Fruit fly (Drosophila melanogaster) Kc167 (cell line): Measurements from ENCODE around the gene CG4045.

Experiments
- Myc ChIP-seq: fragments of >200 bp; optimal IDR thresholded peaks from 2 replicates; lab custom pipeline; 2017; ENCODE audit warnings: missing external identifiers
- Sin3A ChIP-seq: fragments of >200 bp; optimal IDR thresholded peaks from 2 replicates; lab custom pipeline; 2018; ENCODE audit warnings: missing external identifiers
- h ChIP-seq: fragments of >200 bp; optimal IDR thresholded peaks from 3 replicates; lab custom pipeline; 2018; ENCODE audit warnings: missing external identifiers
- insv ChIP-seq: fragments of >200 bp; optimal IDR thresholded peaks from 3 replicates; lab custom pipeline; 2018; ENCODE audit warnings: missing external identifiers
- psq ChIP-seq: fragments of >200 bp; optimal IDR thresholded peaks from 2 replicates; lab custom pipeline; 2017; ENCODE audit warnings: missing external identifiers
- ttk ChIP-seq: sonication (Bioruptor generic); optimal IDR thresholded peaks from 2 replicates; lab custom pipeline; 2017; ENCODE audit warnings: missing external identifiers

The CG4045 gene

DNA sequence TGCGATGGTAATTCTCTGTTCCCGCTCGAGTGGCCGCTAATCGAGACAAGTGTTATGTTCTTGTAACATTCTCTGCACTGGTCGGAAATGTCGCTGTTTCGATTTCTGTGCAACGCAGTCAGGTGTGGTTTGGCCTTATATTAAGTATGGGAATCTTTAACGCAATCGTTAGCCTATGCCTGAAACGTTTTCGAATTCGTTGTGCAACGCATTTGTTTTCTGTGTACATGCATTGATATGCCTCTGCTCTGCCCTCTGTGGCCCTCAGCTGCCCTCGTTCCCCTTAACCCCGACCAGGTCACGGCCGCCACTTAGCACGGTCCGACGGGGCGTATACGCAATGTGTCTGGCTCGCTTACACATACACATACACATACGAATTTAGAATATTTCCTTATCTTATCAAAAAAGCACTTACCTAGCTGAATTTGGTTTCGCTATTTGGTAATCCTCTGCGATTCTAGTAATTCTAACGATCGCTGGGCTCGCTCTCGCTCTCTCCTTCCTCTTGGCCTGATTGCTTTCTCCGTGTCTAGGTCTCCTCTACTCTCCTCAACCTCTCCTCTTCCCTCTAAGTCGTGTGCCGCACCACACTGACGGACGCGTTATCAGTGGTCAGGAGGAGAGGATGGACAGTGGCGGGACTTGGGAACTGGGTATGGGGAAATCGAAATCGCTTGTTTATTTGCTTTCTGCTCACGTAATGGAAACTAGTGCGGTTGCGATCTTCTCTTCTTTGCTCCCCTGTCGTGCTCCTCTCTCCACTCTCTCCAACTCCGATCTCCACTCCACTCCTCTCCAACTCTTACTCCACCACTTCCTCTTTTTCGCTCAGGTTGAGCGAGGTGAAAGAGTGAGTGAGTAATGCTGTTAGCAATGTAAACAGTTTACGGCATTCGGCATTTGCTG, 26.7 kb downstream of the CG4045 start:
- TF ChIP-seq Myc (lab: Kevin White, UChicago), result no peak
- no peak for TF ChIP-seq h (lab: Kevin White, UChicago)
- TF ChIP-seq ttk (lab: Kevin White, UChicago), result no peak
- no peak for TF ChIP-seq insv
- TF ChIP-seq Sin3A (lab: Kevin White, UChicago), result no peak
- TF ChIP-seq psq, result no peak

DNA sequence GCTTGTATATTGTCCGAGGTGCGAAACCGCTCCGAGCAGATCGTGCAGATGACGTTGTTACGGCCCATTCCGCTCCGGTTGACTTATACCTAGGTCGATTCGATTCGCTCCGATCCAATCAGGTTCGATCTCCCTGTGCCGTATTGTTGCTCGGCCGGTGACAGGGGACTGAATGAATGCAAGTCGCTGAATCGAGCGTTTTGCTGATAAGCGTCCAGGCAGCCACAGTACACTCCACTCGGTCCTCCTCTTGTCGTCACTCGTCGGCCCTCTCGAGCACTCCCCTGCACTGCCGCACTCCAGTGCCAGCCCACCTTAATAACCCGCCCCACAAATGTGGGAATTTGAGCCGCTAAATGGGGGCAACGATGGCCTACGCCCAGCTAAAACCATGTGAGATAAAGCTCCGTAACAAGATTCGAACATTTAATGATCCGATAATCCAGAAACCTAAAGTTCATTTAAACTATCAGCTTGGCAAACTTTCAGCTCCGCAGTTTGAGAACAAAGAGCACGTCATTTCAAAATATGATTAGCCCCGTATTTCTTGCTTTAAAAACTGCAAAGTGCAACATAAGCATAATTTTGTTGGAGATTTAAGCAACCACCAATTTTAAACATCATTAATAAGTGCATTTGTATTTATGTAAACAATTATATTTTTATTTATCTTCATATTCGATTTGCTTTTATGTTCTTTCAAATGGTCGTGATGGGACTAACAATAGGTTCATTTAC, 31.9 kb downstream of the CG4045 start, which contains the start of gene CG4325:
TSS of gene CG4325 (minus strand) at position 159 of the 738 bp plus-strand sequence.
- TF ChIP-seq Sin3A (lab: Kevin White, UChicago) (no peak), insv (no peak), Myc (lab: Kevin White, UChicago) (no peak), ttk (lab: Kevin White, UChicago) (no peak), psq (no peak), h (lab: Kevin White, UChicago) (no peak)

DNA sequence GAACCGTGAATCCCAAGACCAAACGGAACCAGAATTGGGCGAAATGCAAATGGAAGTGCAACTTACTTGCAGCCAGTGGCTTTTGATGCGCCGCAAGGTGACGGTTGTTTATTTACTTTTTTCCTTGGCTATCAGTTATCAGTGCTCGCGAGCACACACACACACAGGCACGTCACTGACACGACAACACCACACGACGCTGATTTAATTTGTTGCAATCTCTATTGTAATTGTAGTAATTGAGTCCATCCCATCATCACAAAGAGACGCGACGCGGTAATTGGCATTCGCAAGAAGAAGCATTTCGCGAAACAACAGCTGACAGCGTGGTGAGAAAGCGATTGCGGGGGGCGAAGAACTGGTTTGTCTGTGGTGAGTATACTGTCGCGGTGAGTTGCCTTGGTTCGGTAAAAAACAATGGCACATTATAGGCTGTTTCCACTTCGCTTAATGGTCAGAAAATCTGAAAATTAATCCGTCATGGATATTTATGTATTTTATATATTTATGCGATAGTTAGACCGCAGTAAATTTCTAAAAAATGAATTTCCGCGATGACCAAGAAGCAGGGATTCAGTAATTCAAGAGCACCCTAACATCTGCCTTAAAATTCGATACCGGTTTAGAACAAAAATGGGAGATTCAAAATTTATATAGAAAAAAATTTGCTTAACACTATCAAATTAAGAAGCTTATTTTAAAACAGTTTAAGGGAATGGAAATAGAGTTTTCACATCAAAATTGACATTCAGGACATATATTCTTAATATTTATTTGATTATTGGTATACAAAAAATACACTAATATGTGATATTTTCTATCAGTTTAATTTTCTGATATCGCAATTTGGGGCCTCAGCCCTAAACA, 33.5 kb downstream of the CG4045 start, which contains the start of the genes Actn and usp:
TSS of gene Actn (minus strand) at position 331 of the 867 bp plus-strand sequence.
TSS of gene usp (minus strand) at position 331 of the 867 bp plus-strand sequence.
- TF ChIP-seq ttk (lab: Kevin White, UChicago), result no peak
- TF ChIP-seq Sin3A (lab: Kevin White, UChicago), result no peak
- no peak for TF ChIP-seq h (lab: Kevin White, UChicago)
- no peak for TF ChIP-seq psq
- TF ChIP-seq Myc (lab: Kevin White, UChicago), result no peak
- no peak for TF ChIP-seq insv

DNA sequence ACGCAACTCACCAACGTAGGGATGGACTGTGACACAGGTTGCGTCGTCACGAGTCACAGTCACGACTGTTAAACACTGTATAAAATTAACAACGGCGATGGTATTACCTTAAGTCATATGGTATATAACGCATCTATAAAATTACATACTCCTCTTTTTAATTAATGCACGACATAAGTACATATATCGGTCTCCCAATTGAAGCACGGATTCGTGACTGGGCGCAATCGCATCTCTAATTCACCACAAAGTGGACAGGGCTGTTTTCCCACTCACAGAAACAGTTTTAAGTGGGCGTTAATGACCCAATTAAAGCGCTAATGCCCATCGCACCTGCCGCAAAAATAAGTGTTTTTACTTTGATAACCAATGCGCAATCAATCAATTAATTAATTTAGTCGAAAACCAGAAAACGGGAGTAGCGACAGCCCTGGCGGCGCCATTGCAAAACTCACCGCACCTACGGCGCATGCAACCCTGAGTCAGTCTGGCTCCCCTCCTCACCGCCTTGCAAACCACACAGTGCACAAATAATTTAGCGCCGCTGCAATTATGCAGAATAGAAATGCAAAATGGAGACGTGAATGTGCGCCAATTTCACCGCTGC, 34.3 kb downstream of the CG4045 start, which contains the start of gene CG4313:
TSS of gene CG4313 (plus strand) at position 557 of the 607 bp plus-strand sequence.
- TF ChIP-seq ttk (lab: Kevin White, UChicago) (no peak), Myc (lab: Kevin White, UChicago) (no peak), psq (no peak), insv (no peak), Sin3A (lab: Kevin White, UChicago) (no peak), h (lab: Kevin White, UChicago) (no peak)

DNA sequence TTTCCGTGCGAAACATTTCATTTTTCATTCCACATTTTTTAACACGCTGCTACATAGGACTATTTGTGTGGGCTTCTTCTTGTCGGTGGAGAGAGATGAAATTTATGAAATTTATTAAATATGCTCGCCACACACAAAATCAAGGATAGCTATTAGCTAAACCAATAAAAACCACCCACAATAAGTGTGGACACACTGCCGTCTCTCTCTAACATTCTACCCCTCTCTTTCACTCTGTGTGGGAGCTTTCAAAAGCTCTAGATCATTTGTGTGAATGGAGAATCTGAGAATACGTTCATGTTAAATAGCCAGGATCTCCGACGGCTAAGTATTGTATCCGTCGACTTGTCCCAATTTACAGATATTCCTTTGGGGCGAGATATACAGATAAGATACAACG, 38.1 kb downstream of the CG4045 start:
- TF ChIP-seq Myc (lab: Kevin White, UChicago) (no peak), Sin3A (lab: Kevin White, UChicago) (no peak), psq (no peak), h (lab: Kevin White, UChicago) (no peak), insv (no peak), ttk (lab: Kevin White, UChicago) (no peak)

DNA sequence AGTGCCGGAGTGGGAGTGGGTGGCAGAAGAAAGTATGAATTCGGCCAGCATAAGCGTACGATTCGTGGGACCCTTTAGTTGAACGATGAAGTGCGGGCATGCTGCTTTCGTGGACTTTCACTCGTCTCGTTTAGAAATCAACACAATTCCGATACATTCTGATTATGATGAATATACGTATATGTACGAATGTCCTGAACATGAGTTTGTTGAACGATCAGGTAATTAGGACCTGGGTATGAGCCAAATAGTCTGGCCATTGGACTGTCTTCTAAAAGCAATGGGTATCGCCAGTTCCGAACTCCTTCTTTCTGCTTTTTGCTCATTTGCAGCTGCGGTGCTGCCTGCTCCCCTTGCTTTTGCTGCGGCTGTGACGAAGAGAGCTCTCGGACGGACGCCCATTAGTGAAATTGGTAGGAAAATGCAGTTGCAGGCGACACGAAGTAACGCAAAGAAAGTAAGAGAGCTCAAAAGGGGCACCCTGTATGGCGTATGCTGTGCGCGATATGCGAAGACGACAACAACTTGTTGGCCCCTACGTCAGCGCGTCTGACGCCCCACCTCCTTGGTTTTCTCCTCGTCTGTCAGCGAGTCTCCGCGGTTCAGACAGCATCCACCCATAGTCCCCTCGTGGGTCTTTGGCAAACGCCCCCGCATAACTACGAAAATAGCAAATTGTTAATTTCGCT, 38.8 kb downstream of the CG4045 start:
- no peak for TF ChIP-seq ttk (lab: Kevin White, UChicago)

DNA sequence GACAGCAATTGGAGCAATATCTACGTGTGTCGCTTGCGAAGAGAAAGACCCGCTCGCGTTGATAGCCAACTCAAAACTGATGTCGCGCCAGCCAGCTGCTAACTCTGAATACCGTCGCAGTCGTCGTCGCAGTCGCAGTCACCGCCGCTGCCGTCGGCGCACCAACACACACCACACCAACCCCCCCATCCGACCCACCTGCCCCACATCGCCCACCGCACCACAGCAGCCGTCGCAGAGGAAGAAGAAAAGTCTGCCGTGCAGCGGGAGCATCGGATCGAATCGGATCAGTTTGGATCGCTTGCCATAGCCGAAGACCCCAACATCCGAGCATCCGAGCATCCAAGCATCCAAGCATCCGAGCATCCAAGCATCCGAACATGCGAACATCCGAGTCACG, 39.3 kb downstream of the CG4045 start:
- no peak for TF ChIP-seq ttk (lab: Kevin White, UChicago)
- TF ChIP-seq insv, result no peak
- TF ChIP-seq Myc (lab: Kevin White, UChicago), result no peak
- no peak for TF ChIP-seq Sin3A (lab: Kevin White, UChicago)
- no peak for TF ChIP-seq h (lab: Kevin White, UChicago)

DNA sequence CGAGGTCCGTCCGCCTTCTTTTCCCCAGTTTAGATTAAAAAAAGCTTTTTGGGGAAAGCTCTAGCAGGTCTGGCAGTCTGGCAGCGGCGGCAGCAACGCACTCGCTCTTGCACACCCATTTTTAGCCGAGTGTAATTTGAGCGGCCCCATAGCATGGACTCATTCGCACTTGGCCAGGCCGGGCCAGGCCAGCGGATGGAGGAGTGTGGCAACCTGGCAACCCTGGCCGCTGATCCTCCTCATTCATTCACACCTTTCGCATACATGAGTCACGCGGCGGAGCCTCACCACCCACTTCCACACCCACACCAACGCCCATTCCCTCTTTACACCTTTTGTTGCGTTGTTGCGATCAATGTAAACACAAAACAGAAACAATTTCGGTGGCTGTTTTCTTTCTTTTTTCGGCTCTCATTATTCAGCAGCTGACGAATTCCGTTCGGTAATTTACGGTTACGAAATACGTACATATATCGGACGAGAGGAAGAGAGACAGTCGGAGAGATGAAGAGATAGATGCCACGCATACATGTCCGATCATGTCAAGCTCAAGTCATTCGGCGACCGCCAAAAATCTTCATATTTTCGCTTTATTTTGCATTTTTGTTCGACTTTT, 42.8 kb downstream of the CG4045 start:
- TF ChIP-seq insv (no peak), psq (no peak), h (lab: Kevin White, UChicago) (no peak), ttk (lab: Kevin White, UChicago) (no peak), Sin3A (lab: Kevin White, UChicago) (no peak), Myc (lab: Kevin White, UChicago) (no peak)

DNA sequence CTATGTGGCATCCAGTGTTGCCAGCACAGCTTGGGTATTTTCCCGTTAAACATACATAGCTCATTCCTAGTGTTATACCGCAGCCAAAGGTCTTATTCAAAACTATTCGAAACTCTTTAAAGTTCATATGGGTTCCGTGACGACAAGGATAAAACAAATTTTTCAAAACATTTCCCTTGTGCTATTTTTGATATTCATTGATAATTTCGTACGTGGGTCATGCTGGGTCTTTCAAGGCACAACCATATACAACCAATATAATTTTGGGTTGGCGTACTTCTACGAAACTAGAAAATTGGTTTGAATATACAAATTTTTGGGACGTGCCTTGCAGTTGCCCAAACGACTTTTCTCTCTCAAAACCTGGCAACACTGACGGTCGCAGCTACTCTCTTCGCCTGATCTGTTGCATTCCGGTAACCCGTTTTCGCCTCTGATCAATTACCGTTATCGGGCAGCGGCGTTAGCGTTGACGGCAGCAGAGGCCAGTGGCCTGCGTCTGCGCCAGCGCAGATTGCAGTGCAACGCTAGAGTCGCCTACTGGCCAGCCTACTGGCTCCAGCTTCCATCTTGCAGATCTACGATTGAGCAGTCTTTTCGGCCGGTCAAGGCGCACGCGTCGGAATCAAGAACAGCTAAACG, 43.4 kb downstream of the CG4045 start:
- no peak for TF ChIP-seq h (lab: Kevin White, UChicago)
- TF ChIP-seq Sin3A (lab: Kevin White, UChicago), result no peak
- no peak for TF ChIP-seq ttk (lab: Kevin White, UChicago)
- TF ChIP-seq Myc (lab: Kevin White, UChicago), result no peak
- TF ChIP-seq psq, result no peak
- no peak for TF ChIP-seq insv

DNA sequence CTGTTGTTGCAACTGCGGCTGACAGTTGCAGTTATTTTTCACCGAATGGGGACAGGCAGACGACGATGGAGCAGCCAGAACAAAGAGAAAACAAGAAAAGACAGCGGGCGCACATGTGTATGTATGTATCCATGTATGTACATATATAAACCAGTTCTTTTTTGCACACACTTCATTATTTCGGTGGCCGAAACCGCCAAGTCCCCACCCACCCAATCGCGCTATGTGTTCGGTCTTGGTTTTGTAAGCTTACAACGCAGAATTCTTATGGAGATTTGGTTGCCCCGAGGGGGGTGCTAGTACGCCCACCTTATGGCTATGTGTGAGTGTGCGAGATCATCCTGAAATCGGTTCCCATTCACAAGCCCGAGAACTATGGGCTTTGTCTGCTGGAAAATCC, 44.4 kb downstream of the CG4045 start:
- TF ChIP-seq Myc (lab: Kevin White, UChicago) (no peak), h (lab: Kevin White, UChicago) (no peak), psq (no peak), ttk (lab: Kevin White, UChicago) (no peak), Sin3A (lab: Kevin White, UChicago) (no peak), insv (no peak)
